Worm (Caenorhabditis elegans): ENCODE measurements around the gene tsen-2.

tsen-2 gene

DNA sequence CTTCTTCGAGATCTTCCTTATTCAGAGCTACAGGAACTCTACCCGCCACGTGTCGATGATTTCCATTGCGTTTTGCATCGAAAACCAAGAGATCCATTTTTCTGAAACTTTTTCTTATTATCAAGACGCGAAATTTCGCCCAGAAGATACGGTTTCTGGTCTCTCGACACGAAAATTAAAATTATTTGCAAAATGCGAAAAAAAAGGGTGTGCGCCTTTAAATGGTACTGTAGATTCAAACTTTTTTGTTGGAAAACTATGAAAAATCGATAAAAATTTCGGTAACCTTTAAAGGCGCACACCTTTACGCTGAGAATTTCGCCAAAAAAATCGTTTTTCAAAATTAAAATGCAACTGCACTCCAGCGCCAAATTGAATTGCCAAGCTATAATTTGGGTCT is at the start of gene tsen-2:
Gene tsen-2 (minus strand): TSS at position 101 of the 400 bp plus-strand sequence.
- TF ChIP-seq unc-62 (GFP tag; optimal IDR thresholded peaks at IDR 0.05) = no peak

DNA sequence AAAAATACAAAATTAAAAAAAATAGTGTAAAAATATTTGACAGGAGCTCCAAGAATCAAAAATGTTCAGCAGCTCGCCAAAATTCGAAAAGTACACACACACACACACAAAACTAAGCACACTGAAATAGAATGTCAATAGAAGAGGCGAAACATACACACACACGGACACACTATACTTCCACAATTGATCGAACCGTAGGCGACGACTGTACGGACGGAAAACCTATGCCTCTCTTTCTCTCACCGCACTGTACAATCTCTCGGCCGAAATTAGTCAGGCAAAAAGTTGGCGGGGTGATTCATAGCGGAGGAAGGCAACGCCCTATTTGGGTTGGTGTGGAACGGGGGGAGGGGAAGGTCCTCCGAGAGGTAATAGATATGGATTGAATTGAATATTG is 49.5 kb upstream of the tsen-2 start:
- TF ChIP-seq unc-62 (GFP tag; optimal IDR thresholded peaks at IDR 0.05) = no peak

DNA sequence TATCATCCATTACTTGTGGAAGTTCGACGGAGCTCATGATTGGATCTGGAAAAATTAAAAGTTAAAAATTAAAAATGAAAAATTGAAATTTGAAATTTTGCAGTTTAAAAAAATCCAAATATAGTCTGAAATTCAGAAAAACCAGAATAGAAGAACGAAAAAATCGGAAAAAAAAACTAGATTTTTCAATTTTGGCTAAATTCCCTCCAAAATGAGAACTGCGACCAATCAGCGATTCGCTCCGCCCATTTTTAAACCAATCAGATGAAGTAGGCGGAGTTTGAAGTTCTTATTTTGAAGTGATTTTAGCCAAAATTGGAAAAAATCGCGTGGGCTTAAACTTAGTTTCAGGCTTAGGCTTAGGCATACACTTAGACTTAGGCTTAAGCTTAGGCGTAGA is 48.9 kb upstream of the tsen-2 start, which contains the start of gene Y56A3A.7:
Gene Y56A3A.7 (minus strand): TSS at position 47 of the 400 bp plus-strand sequence.
- TF ChIP-seq unc-62 (GFP tag; optimal IDR thresholded peaks at IDR 0.05) = no peak

DNA sequence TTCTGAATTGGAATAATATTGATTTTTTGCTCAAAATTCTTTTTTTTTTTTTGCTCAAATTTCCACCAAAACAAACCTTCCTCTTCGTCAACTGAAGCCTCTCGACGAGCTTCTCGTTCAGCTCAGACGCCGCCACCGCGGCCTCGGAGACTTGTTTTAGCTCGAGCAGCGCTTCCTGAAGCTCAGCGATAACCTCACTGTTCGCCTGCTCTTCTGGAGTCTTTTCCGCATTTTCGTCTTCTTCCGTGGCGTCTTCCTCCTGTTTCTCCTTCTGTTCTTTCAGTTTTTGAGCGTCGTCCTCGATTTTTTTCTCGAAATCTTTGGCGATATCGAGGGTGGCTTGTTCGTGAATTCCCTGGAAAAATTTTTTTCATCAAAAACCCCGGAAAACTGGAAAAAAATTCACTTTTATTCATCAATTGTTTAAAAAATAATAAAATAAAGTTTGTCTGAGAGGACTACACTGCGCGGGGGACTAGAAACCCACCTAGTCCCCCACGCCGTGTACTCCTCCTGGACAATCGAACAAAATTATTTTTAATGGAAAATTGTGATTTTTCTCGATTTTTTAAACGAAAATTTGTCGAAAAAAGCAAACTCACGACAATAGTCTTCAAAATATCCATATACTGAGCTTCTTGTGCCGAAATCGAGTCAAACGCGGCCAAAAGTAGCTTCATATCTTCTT is 48.1 kb upstream of the tsen-2 start:
- TF ChIP-seq unc-62 (GFP tag; optimal IDR thresholded peaks at IDR 0.05) = no peak

DNA sequence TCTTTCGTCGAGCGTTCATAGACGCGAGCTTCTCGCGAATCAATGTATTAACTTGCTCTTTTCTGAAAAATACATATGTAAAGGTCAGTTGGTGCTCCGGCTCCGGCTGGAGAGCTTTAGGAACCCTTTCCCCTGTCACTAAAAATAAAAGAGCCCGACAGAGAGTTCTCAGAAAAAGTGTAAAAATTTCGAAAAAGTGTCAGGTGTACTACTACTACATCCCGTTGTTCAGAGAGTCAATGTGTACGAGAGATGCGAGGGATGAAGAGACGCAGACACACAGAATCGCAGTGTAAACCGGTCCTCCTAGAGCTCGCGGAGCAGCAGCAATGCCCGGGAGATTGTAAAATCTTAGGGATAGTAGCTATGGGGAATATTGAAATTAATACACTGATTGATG is 44.6 kb upstream of the tsen-2 start:
- no peak for TF ChIP-seq unc-62 (GFP tag; optimal IDR thresholded peaks at IDR 0.05)

DNA sequence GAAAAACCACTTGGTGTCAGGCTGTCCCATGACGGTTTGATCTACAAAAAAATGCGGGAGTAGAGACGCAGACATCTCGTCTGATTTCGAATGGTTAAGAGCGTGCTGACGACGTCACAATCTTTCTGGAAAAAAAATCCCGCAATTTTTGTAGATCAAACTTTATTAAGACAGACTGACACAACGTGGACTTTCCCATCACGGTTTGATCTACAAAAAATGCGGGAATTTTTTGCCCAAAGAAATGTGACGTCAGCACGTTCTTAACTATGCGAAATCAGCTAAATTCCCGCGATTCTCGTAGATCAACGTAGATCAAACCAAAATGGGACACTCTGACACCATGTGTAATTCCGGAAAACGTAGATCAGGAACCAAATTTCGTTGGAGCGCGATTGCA is 40.5 kb upstream of the tsen-2 start:
- TF ChIP-seq unc-62 (GFP tag; optimal IDR thresholded peaks at IDR 0.05) = no peak

DNA sequence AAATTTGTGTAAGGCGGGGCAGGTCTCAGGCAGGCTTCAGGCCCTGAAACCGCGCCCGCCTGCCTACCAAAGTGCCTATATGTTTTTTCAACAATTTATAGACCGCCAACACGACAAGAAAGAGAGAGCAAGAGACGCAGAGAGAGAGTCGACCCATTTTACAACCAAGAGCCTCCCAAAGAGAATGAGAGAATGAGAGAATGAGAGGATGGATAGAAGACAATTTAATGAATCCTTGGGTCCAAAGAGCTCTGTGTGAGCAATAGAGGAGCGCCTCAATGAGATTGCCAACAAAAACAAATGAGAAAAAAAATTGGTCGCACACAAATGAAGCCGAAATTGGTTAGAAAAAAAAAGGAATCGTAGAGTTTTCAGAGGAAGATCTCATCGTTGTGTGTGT is 39.8 kb upstream of the tsen-2 start:
- no peak for TF ChIP-seq unc-62 (GFP tag; optimal IDR thresholded peaks at IDR 0.05)

DNA sequence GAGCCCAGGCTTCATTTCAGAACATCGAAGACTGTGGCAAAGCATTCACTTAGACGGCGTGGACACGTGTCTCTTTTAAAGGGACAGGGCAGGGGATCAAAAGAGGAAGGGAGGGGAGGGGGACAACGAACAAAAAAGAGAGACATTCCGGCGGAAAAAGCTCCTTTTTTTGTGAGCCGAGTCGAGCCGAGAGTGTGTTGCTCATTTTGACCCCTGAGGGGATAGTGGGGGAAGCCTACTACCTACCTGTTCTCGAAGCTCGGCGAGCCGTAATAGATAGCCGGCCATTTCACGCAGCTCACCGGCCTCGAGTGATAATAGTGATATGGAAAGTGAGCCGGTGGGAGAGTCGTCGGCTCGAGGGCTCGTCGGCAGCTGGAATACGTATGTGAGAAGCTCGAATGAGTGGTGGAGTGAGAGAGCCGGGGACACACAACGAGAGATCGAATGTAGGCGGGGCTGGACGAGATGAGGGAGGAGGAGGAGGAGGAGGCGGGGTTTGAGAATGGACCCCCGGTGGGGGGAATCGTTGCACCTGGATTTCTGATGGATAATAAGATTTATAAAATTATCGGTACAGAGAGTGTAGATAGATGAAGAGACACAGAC is 38.7 kb upstream of the tsen-2 start:
- no peak for TF ChIP-seq unc-62 (GFP tag; optimal IDR thresholded peaks at IDR 0.05)

DNA sequence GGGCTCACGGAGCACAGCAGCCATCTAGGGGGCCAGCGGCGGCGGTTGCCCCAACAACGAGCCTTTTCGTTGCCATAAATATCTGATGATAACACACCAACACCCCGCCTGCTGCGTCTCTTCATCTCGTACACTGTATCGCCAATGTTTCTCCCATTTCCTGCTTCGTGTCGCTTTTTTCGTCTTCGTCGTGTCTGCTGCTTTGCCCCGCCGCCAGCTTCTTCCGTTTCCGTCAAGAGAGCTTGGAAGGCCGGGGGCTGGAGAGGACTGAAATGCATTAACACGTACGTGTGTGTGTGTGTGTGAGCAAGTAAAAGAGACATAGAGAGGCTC is 37.8 kb upstream of the tsen-2 start:
- TF ChIP-seq unc-62 (GFP tag; optimal IDR thresholded peaks at IDR 0.05) = no peak

DNA sequence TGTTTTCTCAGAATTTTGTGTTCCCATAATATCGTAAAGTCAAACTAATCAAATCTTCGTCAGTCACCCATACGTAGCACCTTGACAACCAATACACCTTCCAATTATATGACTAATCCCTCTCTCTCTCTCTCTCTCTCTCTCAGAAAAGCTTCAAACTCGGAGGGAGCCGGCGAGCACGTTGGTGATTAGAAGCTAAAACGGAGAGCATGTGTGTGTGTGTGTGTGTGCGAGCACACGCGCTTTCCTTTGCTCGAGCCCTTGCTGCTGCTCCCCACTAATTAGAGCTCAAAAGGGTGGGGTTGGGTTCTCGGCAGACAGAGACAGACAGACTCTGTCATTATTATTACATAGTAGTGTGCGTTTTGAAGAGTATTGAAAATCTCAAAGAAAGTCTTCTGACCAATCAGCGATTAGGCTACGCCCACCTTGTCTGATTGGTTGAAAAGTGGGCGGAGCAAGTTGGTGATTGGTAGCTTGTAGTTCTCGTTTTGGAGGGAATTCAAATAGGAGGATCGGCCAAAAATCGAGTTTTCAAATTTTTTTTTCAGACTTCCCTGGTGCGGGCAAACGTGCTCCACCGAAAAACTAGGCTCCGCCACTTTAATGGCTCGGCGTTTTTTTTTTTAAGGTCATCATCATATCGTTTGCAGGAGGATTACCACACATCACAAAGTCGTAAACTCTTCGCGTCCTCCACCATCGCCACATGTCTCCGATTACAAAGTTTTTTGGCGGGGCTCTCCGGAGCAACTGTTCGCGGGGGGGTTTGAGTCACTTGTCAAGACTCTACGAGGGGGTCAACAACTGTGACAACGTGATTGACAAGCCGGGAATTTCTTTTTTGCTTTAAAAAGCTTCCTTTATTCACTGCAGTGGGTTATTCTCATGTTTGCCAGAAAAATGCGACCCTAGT is 37.2 kb upstream of the tsen-2 start:
- no peak for TF ChIP-seq unc-62 (GFP tag; optimal IDR thresholded peaks at IDR 0.05)

DNA sequence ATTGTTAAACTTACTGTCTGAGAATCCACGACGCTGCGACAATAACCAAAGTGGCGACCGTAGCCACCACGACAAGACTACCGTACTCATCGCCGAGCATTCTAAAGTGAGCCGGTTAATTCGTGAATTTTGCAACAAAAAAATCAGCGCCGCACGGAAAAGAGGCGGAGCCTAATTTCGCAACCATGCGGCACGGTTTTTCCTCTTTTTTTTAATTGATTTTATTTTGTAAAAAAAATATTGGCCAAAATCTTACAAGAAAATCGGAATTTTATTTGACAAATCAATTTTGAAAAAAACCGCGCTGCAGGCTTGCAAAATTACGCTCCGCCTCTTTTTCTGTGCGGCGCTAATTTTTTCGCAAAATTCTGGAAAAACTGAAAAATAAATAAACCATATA is 35.5 kb upstream of the tsen-2 start, which contains the start of gene dolk-1:
Gene dolk-1 (minus strand): TSS at position 101 of the 400 bp plus-strand sequence.
- TF ChIP-seq unc-62 (GFP tag; optimal IDR thresholded peaks at IDR 0.05) = no peak

DNA sequence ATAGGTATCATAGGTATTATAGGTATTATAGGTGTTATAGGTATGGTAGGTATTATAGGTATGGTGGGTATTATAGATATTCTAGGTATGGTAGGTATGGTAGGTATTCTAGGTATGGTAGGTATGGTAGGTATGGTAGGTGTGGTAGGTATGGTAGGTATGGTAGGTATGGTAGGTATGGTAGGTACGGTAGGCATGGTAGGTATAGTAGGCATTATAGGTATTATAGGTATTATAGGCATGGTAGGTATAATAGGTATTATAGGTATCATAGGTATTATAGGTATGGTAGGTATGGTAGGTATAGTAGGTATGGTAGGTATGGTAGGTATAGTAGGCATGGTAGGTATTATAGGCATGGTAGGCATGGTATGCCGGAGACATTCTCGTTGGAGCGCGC is 33.9 kb upstream of the tsen-2 start:
- no peak for TF ChIP-seq unc-62 (GFP tag; optimal IDR thresholded peaks at IDR 0.05)

DNA sequence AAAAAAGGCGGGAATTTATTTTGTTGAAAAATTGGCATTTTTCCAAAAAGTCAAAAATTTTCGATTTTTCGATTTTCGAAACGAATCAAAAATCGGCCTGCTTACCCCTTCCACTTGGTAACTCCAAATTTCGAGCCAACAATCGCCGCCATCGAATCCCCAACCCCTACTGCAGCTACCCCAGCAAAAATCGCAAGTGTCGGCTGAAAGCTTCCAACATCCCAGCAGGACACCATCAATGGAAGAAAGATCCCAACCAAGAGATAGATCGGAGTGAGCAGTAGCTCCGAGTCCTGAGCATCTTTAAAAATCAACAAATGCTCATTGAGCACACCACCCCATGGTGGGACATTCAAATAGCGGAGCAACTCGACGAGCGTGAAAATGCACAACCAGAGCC is 32.8 kb upstream of the tsen-2 start:
- no peak for TF ChIP-seq unc-62 (GFP tag; optimal IDR thresholded peaks at IDR 0.05)

DNA sequence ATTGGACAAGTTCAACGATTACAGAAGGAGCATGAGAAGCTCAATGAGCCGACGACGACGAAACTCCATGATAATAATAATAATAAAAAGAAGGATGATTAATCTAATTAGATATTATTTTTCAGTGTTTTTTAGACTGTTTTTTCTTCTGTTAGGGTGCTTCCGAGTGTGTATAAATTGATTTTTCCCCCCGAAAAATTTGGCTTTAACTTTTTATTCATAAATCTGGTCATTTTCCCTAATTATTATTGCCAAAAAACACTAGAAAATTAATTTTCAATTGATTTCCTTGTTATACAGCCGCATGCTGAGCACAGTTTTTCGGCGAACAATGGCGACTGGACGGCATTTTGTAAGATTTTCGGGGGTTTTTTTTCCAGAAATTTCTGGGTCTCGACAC is 25.5 kb upstream of the tsen-2 start, which contains the start of gene nft-1:
Gene nft-1 (plus strand): TSS at position 301 of the 400 bp plus-strand sequence.
- TF ChIP-seq unc-62 (GFP tag; optimal IDR thresholded peaks at IDR 0.05) = no peak

DNA sequence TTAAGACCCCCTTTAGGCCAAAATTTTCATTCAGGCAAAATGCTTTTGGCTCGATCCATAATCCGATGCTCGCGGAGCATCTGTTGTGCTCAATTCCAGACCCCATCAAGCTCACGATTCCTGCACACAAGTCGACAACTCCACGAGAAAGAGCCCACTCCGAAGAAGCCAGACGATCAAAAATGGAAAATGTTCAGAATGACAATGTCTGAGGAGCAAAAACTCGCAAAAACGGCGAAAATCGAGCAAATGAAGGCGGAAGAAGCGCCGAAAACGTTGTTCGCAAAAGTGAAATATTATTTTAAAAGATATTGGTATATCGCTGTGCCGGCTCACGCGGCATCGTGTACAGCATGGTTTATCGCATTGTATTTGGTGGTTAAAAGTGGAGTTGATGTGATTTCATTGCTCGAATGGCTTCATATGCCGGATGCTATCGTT is 23.6 kb upstream of the tsen-2 start, which contains the start of gene Y56A3A.22:
Gene Y56A3A.22 (plus strand): TSS at position 35 of the 441 bp plus-strand sequence.
- TF ChIP-seq unc-62 (GFP tag; optimal IDR thresholded peaks at IDR 0.05) = no peak

DNA sequence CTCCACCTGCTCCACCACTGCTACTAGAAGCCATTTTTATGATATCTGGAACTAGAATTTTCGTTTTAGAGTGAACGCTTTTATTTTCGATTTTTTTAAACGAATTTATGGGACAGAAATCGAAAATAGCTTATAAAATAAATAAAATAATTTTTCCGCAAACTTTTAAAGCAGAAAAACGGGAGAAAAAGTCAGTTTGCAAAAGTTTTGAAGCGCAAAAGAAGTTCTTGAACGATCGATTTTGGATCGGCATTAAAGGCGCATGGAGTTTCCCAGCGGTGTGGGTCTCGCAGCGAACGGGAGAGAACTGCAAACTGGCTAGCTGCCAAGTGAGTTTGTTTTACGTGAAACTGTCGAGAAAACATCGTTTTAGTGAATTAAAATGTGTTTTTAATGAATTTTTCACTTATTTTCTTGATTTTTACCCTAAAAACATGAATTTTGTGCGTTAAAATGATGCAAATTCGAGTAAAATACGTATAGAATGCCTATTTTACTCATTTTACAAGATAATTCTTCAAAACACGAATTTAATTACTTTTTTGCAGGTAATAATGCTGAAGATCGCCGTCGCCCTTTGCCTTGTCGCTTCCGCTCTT is 22.2 kb upstream of the tsen-2 start, which contains the start of the genes ccf-1 and trap-4:
Gene ccf-1 (minus strand): TSS at position 51 of the 599 bp plus-strand sequence.
Gene trap-4 (plus strand): TSS at position 549 of the 599 bp plus-strand sequence.
- TF ChIP-seq unc-62 (GFP tag; optimal IDR thresholded peaks at IDR 0.05) = no peak
